Fruit fly (Drosophila melanogaster) whole organism, prepupa: ENCODE results near the gene pyd.

Experiments
- Blimp-1 ChIP-seq: fragments of 200-800 bp; sonication (Bioruptor generic); optimal IDR thresholded peaks from 3 replicates; lab custom pipeline; 2017; ENCODE audit warnings: missing biosample characterization, missing genetic modification characterization, mild to moderate bottlenecking, moderate library complexity, missing genetic modification reagents
- CG15336 ChIP-seq: fragments of 200-800 bp; sonication (Bioruptor generic); IDR thresholded peaks from 2 replicates; pipeline ENCODE4 v1.3.6; 2022; ENCODE audit warnings: missing biosample characterization, missing genetic modification characterization
- Eip75B ChIP-seq: fragments of 200-800 bp; sonication (Bioruptor generic); optimal IDR thresholded peaks from 3 replicates; lab custom pipeline; 2016; ENCODE audit warnings: missing biosample characterization, missing genetic modification characterization
- Eip78C ChIP-seq: fragments of 200-800 bp; sonication (Bioruptor generic); peaks from one replicate; lab custom pipeline; 2016; ENCODE audit warnings: missing biosample characterization, missing genetic modification characterization
- Eip93F ChIP-seq: fragments of 200-800 bp; sonication (Bioruptor generic); optimal IDR thresholded peaks from 2 replicates; lab custom pipeline; 2016; ENCODE audit warnings: missing biosample characterization, mild to moderate bottlenecking, missing genetic modification characterization
- Lpt ChIP-seq: fragments of 200-800 bp; sonication (Bioruptor generic); optimal IDR thresholded peaks from 3 replicates; lab custom pipeline; 2016; ENCODE audit warnings: missing biosample characterization, missing genetic modification characterization
- Met ChIP-seq: fragments of 200-800 bp; sonication (Bioruptor generic); optimal IDR thresholded peaks from 3 replicates; lab custom pipeline; 2016; ENCODE audit warnings: missing biosample characterization, missing genetic modification characterization
- fkh ChIP-seq: fragments of 200-800 bp; sonication (Bioruptor generic); optimal IDR thresholded peaks from 3 replicates; lab custom pipeline; 2017; ENCODE audit warnings: missing biosample characterization, mild to moderate bottlenecking, missing genetic modification characterization, moderate library complexity
- salr ChIP-seq, 2 experiments: fragments of 200-800 bp; sonication (Bioruptor generic); optimal IDR thresholded peaks; 3 replicates each; lab custom pipeline; 2016 to 2018; ENCODE audit warnings: missing biosample characterization in 2 of 2, missing genetic modification characterization in 2 of 2, mild to moderate bottlenecking in 1 of 2
- ss ChIP-seq, 2 experiments: fragments of 200-800 bp; sonication (Bioruptor generic); optimal IDR thresholded peaks; 2 replicates in 1 of 2; 3 replicates in 1 of 2; lab custom pipeline; 2017 to 2018; ENCODE audit warnings: mild to moderate bottlenecking in 2 of 2, missing biosample characterization in 2 of 2, missing genetic modification characterization in 2 of 2, moderate library complexity in 1 of 2

dm6 chr3R:8857496-8858255 lies 74.0 kb downstream of the pyd start:
- TF ChIP-seq Lpt (GFP tag; lab: Kevin White, UChicago) (peak; percentile 45), fkh (GFP tag; lab: Kevin White, UChicago) (no peak), Blimp-1 (GFP tag; lab: Kevin White, UChicago) (peak; percentile 60), ss (GFP tag; optimal IDR thresholded peaks at IDR 0.05; lab: Kevin White, UChicago) (peak; percentile 30 to 51), CG15336 (peak; percentile 86), Eip75B (GFP tag; lab: Kevin White, UChicago) (peak; percentile 13), Met (GFP tag; lab: Kevin White, UChicago) (peak; percentile 74), Eip78C (GFP tag; lab: Kevin White, UChicago) (peak; percentile 82), Eip93F (GFP tag; lab: Kevin White, UChicago) (peak; percentile 64), salr (GFP tag; optimal IDR thresholded peaks at IDR 0.05; lab: Kevin White, UChicago) (peak; percentile 5 to 35)
